Fruit fly (Drosophila melanogaster): ENCODE data around the gene Tcs5.
A peak's percentile ranks its signal among the peaks of the same experiment; 100 is the strongest.

Tcs5 gene

dm6 chr3L:5180968-5181612 lies 41.9 kb upstream of the Tcs5 start:
- no peak for TF ChIP-seq Snoo (tag; optimal IDR thresholded peaks at IDR 0.05)
- no peak for TF ChIP-seq gl (tag; optimal IDR thresholded peaks at IDR 0.05)
- no peak for TF ChIP-seq D1 (tag; optimal IDR thresholded peaks at IDR 0.05)
- TF ChIP-seq rn (GFP tag; IDR thresholded peaks at IDR 0.05), result no peak
- TF ChIP-seq fd96Ca (GFP tag; IDR thresholded peaks at IDR 0.05), result no peak
- no peak for TF ChIP-seq CG4496 (GFP tag; IDR thresholded peaks at IDR 0.05)
- no peak for TF ChIP-seq CG15710 (tag; optimal IDR thresholded peaks at IDR 0.05)

- TF ChIP-seq CG8301 (tag; optimal IDR thresholded peaks at IDR 0.05) (no peak), gl (tag; optimal IDR thresholded peaks at IDR 0.05) (no peak), CG14655 (GFP tag; optimal IDR thresholded peaks at IDR 0.05) (no peak), CG17806 (tag; optimal IDR thresholded peaks at IDR 0.05) (no peak), fd96Ca (GFP tag; IDR thresholded peaks at IDR 0.05) (no peak), CG10348 (GFP tag; IDR thresholded peaks at IDR 0.05) (no peak), CG32121 (GFP tag; IDR thresholded peaks at IDR 0.05) (no peak), CG12605 (GFP tag; IDR thresholded peaks at IDR 0.05) (no peak), CG13204 (GFP tag; optimal IDR thresholded peaks at IDR 0.05) (no peak), rn (GFP tag; IDR thresholded peaks at IDR 0.05) (no peak)
Measured at dm6 chr3L:5180179-5180578, 41.0 kb upstream of the Tcs5 start.

- TF ChIP-seq CG15710 (tag; optimal IDR thresholded peaks at IDR 0.05) (no peak), rn (GFP tag; IDR thresholded peaks at IDR 0.05) (no peak), D1 (tag; optimal IDR thresholded peaks at IDR 0.05) (no peak), CG8301 (tag; optimal IDR thresholded peaks at IDR 0.05) (no peak), CG17806 (tag; optimal IDR thresholded peaks at IDR 0.05) (no peak), CG4496 (GFP tag; IDR thresholded peaks at IDR 0.05) (no peak), Pif1B (GFP tag; optimal IDR thresholded peaks at IDR 0.05) (no peak), CG10348 (GFP tag; IDR thresholded peaks at IDR 0.05) (no peak), fd96Ca (GFP tag; IDR thresholded peaks at IDR 0.05) (no peak), gl (tag; optimal IDR thresholded peaks at IDR 0.05) (no peak), Pif1A (GFP tag; optimal IDR thresholded peaks at IDR 0.05) (no peak)
Measured at dm6 chr3L:5178903-5179302, 39.7 kb upstream of the Tcs5 start.

- no peak for TF ChIP-seq Pif1A (GFP tag; optimal IDR thresholded peaks at IDR 0.05)
- peak; percentile 81 for TF ChIP-seq EcR (GFP tag; optimal IDR thresholded peaks at IDR 0.05)
Measured at dm6 chr3L:5176789-5177188, 37.6 kb upstream of the Tcs5 start.

- TF ChIP-seq EcR (GFP tag; optimal IDR thresholded peaks at IDR 0.05) (peak; percentile 58), fd96Ca (GFP tag; IDR thresholded peaks at IDR 0.05) (no peak), CG13204 (GFP tag; optimal IDR thresholded peaks at IDR 0.05) (peak; percentile 17), CG12605 (GFP tag; IDR thresholded peaks at IDR 0.05) (no peak), CG4496 (GFP tag; IDR thresholded peaks at IDR 0.05) (0 out of 3 replicates have a peak, but pooled peaks have one; percentile 14), CG32121 (GFP tag; IDR thresholded peaks at IDR 0.05) (no peak), rn (GFP tag; IDR thresholded peaks at IDR 0.05) (no peak), D1 (tag; optimal IDR thresholded peaks at IDR 0.05) (no peak), CG8159 (tag; optimal IDR thresholded peaks at IDR 0.05) (no peak), CG14655 (GFP tag; optimal IDR thresholded peaks at IDR 0.05) (peak; percentile 20), gl (tag; optimal IDR thresholded peaks at IDR 0.05) (no peak)
Measured at dm6 chr3L:5176071-5176470, 36.9 kb upstream of the Tcs5 start.

dm6 chr3L:5172470-5172869 lies 33.3 kb upstream of the Tcs5 start:
- TF ChIP-seq CG32121 (GFP tag; IDR thresholded peaks at IDR 0.05) (no peak), CG17806 (tag; optimal IDR thresholded peaks at IDR 0.05) (no peak), Pif1A (GFP tag; optimal IDR thresholded peaks at IDR 0.05) (no peak), CG14655 (GFP tag; optimal IDR thresholded peaks at IDR 0.05) (no peak), CG34367 (tag; optimal IDR thresholded peaks at IDR 0.05) (no peak), CG8301 (tag; optimal IDR thresholded peaks at IDR 0.05) (no peak), CG4496 (GFP tag; IDR thresholded peaks at IDR 0.05) (no peak), fd96Ca (GFP tag; IDR thresholded peaks at IDR 0.05) (no peak), CG8159 (tag; optimal IDR thresholded peaks at IDR 0.05) (no peak), CG12605 (GFP tag; IDR thresholded peaks at IDR 0.05) (no peak), Pif1B (GFP tag; optimal IDR thresholded peaks at IDR 0.05) (no peak), D1 (tag; optimal IDR thresholded peaks at IDR 0.05) (no peak), EcR (GFP tag; optimal IDR thresholded peaks at IDR 0.05) (no peak)

dm6 chr3L:5154917-5155613 lies 15.9 kb upstream of the Tcs5 start:
- peak; percentile 68 for TF ChIP-seq CG4496 (GFP tag; IDR thresholded peaks at IDR 0.05)
- TF ChIP-seq CG15710 (tag; optimal IDR thresholded peaks at IDR 0.05), result peak; percentile 52
- peak; percentile 44 for TF ChIP-seq Snoo (tag; optimal IDR thresholded peaks at IDR 0.05)
- no peak for TF ChIP-seq CG13204 (GFP tag; optimal IDR thresholded peaks at IDR 0.05)
- TF ChIP-seq CG17806 (tag; optimal IDR thresholded peaks at IDR 0.05), result peak; percentile 51
- TF ChIP-seq CG8301 (tag; optimal IDR thresholded peaks at IDR 0.05), result no peak
- no peak for TF ChIP-seq Pif1A (GFP tag; optimal IDR thresholded peaks at IDR 0.05)
- TF ChIP-seq rn (GFP tag; IDR thresholded peaks at IDR 0.05), result no peak
- no peak for TF ChIP-seq gl (tag; optimal IDR thresholded peaks at IDR 0.05)
- TF ChIP-seq CG10348 (GFP tag; IDR thresholded peaks at IDR 0.05), result no peak
- TF ChIP-seq D1 (tag; optimal IDR thresholded peaks at IDR 0.05), result no peak
- TF ChIP-seq CG32121 (GFP tag; IDR thresholded peaks at IDR 0.05), result peak; percentile 49; the same call in 1 of the 2 replicates

Measured in whole organism, pupa.